Worm (Caenorhabditis elegans): ENCODE measurements around the gene hadb-1.

DNA sequence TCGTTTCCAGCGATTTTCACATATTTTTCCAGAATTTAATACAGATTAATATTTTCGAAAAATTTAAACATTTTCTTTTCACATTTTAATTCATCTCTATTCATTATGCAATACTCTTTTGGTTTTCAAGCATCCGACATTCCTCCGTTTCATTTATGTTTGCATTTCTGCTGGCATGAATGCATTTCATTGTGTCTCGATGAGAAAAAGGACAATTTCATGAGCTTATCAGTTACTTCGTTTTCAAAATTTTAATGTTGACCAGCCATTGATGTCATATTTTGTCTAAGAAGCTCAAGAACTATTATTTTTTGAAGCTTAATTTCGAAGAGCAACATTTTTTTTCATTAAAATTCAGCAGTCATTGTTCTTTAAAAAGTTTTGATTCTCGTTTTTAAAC lies 30.3 kb upstream of the hadb-1 start:
- TF ChIP-seq nhr-11 (tag; optimal IDR thresholded peaks at IDR 0.05) (no peak), ceh-19 (GFP tag; optimal IDR thresholded peaks at IDR 0.05) (no peak), sox-4 (tag; optimal IDR thresholded peaks at IDR 0.05) (no peak), pha-4 (tag; optimal IDR thresholded peaks at IDR 0.05) (no peak), ama-1 (optimal IDR thresholded peaks at IDR 0.05) (no peak), ceh-9 (tag; optimal IDR thresholded peaks at IDR 0.05) (no peak), tbx-2 (tag; optimal IDR thresholded peaks at IDR 0.05) (no peak), dve-1 (tag; optimal IDR thresholded peaks at IDR 0.05) (no peak)
